Worm (Caenorhabditis elegans): ENCODE measurements around the gene ndub-5.
A peak's percentile ranks its signal among the peaks of the same experiment; 100 is the strongest.

The ndub-5 gene

ce11 chrII:5702611-5703192, 11.5 kb upstream of the ndub-5 start:
- TF ChIP-seq nhr-179 (tag; optimal IDR thresholded peaks at IDR 0.05) (no peak), cebp-1 (GFP tag; IDR thresholded peaks at IDR 0.05) (no peak), cebp-1 (tag; optimal IDR thresholded peaks at IDR 0.05) (peak; percentile 28), T26A5.8 (tag; optimal IDR thresholded peaks at IDR 0.05) (no peak), ceh-40 (GFP tag; IDR thresholded peaks at IDR 0.05) (no peak), somi-1 (GFP tag; optimal IDR thresholded peaks at IDR 0.05) (no peak)

ce11 chrII:5701485-5701884, 10.3 kb upstream of the ndub-5 start:
- TF ChIP-seq nfyb-1 (GFP tag; IDR thresholded peaks at IDR 0.05), result peak; percentile 53
- TF ChIP-seq ceh-27 (GFP tag; optimal IDR thresholded peaks at IDR 0.05), result peak; percentile 9
- TF ChIP-seq tbp1 (GFP tag; optimal IDR thresholded peaks at IDR 0.05), result peak; percentile 78
- no peak for TF ChIP-seq nhr-120 (GFP tag; IDR thresholded peaks at IDR 0.05)
- peak; percentile 39 for TF ChIP-seq F23B12.7 (tag; optimal IDR thresholded peaks at IDR 0.05; ENCODE audit: insufficient read depth)
- TF ChIP-seq chd-7 (tag; optimal IDR thresholded peaks at IDR 0.05), result peak; percentile 23
- peak; percentile 63 for TF ChIP-seq madf-6 (GFP tag; IDR thresholded peaks at IDR 0.05)
- 0 out of 2 replicates have a peak, but pooled peaks have one; percentile 20 for TF ChIP-seq hsf-1 (GFP tag; IDR thresholded peaks at IDR 0.05)
- TF ChIP-seq dox-1 (GFP tag; IDR thresholded peaks at IDR 0.05), result peak; percentile 68
- no peak for TF ChIP-seq rpc-1 (optimal IDR thresholded peaks at IDR 0.05)
- peak; percentile 4 for TF ChIP-seq rpc-1 (tag; optimal IDR thresholded peaks at IDR 0.05)
- TF ChIP-seq tbx-9 (tag; optimal IDR thresholded peaks at IDR 0.05; ENCODE audit: borderline replicate concordance), result no peak
- peak; percentile 89; the same call in 1 of the 2 replicates for TF ChIP-seq attf-6 (GFP tag; IDR thresholded peaks at IDR 0.05)
- TF ChIP-seq zim-3 (tag; optimal IDR thresholded peaks at IDR 0.05), result no peak
- TF ChIP-seq let-607 (tag; optimal IDR thresholded peaks at IDR 0.05), result no peak
- TF ChIP-seq ama-1 (optimal IDR thresholded peaks at IDR 0.05), result peak; percentile 86
- no peak for TF ChIP-seq ama-1 (GFP tag; optimal IDR thresholded peaks at IDR 0.05)
- TF ChIP-seq snpc-4 (GFP tag; optimal IDR thresholded peaks at IDR 0.05), result peak; percentile 97
- peak; percentile 98 to 99 (median 98) for TF ChIP-seq snpc-4 (tag; optimal IDR thresholded peaks at IDR 0.05)
- TF ChIP-seq rcor-1 (GFP tag; IDR thresholded peaks at IDR 0.05), result peak; percentile 48; the same call in 1 of the 2 replicates
- 0 out of 2 replicates have a peak, but pooled peaks have one; percentile 13 for TF ChIP-seq madf-3 (GFP tag; IDR thresholded peaks at IDR 0.05)
- no peak for TF ChIP-seq Y95B8A.8 (GFP tag; IDR thresholded peaks at IDR 0.05)
- peak; percentile 72; the same call in 1 of the 2 replicates for TF ChIP-seq Y53G8AR.9 (GFP tag; conservative IDR thresholded peaks at IDR 0.05)
- TF ChIP-seq Y56A3A.18 (GFP tag; IDR thresholded peaks at IDR 0.05), result peak; percentile 62
- TF ChIP-seq lin-35 (GFP tag; optimal IDR thresholded peaks at IDR 0.05), result peak in 1 of 3 experiments; percentile 15
- TF ChIP-seq atf-7 (tag; optimal IDR thresholded peaks at IDR 0.05), result peak; percentile 6
- peak; percentile 49; the same call in 1 of the 2 replicates for TF ChIP-seq F33H1.4 (GFP tag; IDR thresholded peaks at IDR 0.05)
- TF ChIP-seq sdz-38 (tag; optimal IDR thresholded peaks at IDR 0.05), result no peak
- peak; percentile 32 for TF ChIP-seq xnd-1 (tag; optimal IDR thresholded peaks at IDR 0.05)
- no peak; the same call in 1 of the 2 replicates for TF ChIP-seq zfh-2 (GFP tag; conservative IDR thresholded peaks at IDR 0.05)
- peak; percentile 66 for TF ChIP-seq hmg-20 (GFP tag; IDR thresholded peaks at IDR 0.05)
- TF ChIP-seq lin-40 (tag; optimal IDR thresholded peaks at IDR 0.05), result peak; percentile 49
- TF ChIP-seq C17E4.6 (GFP tag; IDR thresholded peaks at IDR 0.05), result no peak; the same call in 1 of the 2 replicates
- TF ChIP-seq K12H6.12 (tag; optimal IDR thresholded peaks at IDR 0.05), result no peak
- peak; percentile 78 for TF ChIP-seq snpc-1.3 (tag; optimal IDR thresholded peaks at IDR 0.05; ENCODE audit: insufficient read depth)
- TF ChIP-seq lin-54 (GFP tag; optimal IDR thresholded peaks at IDR 0.05), result peak; percentile 23
- peak; percentile 60; the same call in 1 of the 2 replicates for TF ChIP-seq B0336.3 (GFP tag; IDR thresholded peaks at IDR 0.05)
- peak; percentile 64 for TF ChIP-seq F49E8.2 (tag; optimal IDR thresholded peaks at IDR 0.05; ENCODE audit: insufficient read depth)
- peak; percentile 88 for TF ChIP-seq lsy-27 (tag; optimal IDR thresholded peaks at IDR 0.05; ENCODE audit: borderline replicate concordance, insufficient read depth)
- TF ChIP-seq ZK185.1 (tag; optimal IDR thresholded peaks at IDR 0.05; ENCODE audit: poor library complexity, severe bottlenecking), result peak; percentile 10
- no peak for TF ChIP-seq cebp-1 (GFP tag; IDR thresholded peaks at IDR 0.05)
- TF ChIP-seq cebp-1 (tag; optimal IDR thresholded peaks at IDR 0.05), result peak; percentile 50

Measured in whole organism, young adult.